5 fruit fly cellular contexts compared by ENCODE assay signal in genomic region chr3L:20194731-20195130, dm6.
TF ChIP-seq lines count a peak whose summit lies in the region.

No protein-coding gene starts in this region.

- TF ChIP-seq CTCF in whole organism, embryonic (GFP tag; optimal IDR thresholded peaks at IDR 0.05; lab: Kevin White, UChicago): no peak

TF ChIP-seq in whole organism, adult, 20 proteins besides CTCF, POLR2A, EP300 and RAD21:
- TF ChIP-seq CG14711 (tag; optimal IDR thresholded peaks at IDR 0.05; lab: Kevin White, UChicago) (no peak), toe (GFP tag; optimal IDR thresholded peaks at IDR 0.05; lab: Kevin White, UChicago) (peak; percentile 0), CG5204 (GFP tag; optimal IDR thresholded peaks at IDR 0.05; lab: Kevin White, UChicago) (peak; percentile 26)

TF ChIP-seq in whole organism, embryonic, 481 proteins besides CTCF, POLR2A, EP300 and RAD21 (continues in another document):
- peak; percentile 47 for TF ChIP-seq ttk (GFP tag; IDR thresholded peaks at IDR 0.05; lab: Robert Waterston, UW)
- TF ChIP-seq CG32772 (GFP tag; IDR thresholded peaks at IDR 0.05; lab: Robert Waterston, UW): peak; percentile 55
- TF ChIP-seq Ptx1 (GFP tag; IDR thresholded peaks at IDR 0.05; lab: Robert Waterston, UW): peak; percentile 43; the same call in 1 of the 2 replicates
- 0 out of 2 replicates have a peak, but pooled peaks have one; percentile 35 for TF ChIP-seq gsb (GFP tag; IDR thresholded peaks at IDR 0.05; lab: Robert Waterston, UW)
- peak; percentile 66 for TF ChIP-seq sens (GFP tag; lab: Kevin White, UChicago)
- peak; percentile 31 for TF ChIP-seq CG2712 (tag; optimal IDR thresholded peaks at IDR 0.05; lab: Kevin White, UChicago)
- peak; percentile 32 for TF ChIP-seq CG6813 (GFP tag; optimal IDR thresholded peaks at IDR 0.05; lab: Kevin White, UChicago)
- peak; percentile 40 for TF ChIP-seq CG18599 (GFP tag; optimal IDR thresholded peaks at IDR 0.05; lab: Kevin White, UChicago)
- TF ChIP-seq H15 (GFP tag; IDR thresholded peaks at IDR 0.05; lab: Robert Waterston, UW): 0 out of 3 replicates have a peak, but pooled peaks have one; percentile 38
- TF ChIP-seq tgo (GFP tag; IDR thresholded peaks at IDR 0.05; lab: Robert Waterston, UW): peak; percentile 59; the same call in 2 of the 3 replicates
- TF ChIP-seq CG12219 (GFP tag; optimal IDR thresholded peaks at IDR 0.05; lab: Kevin White, UChicago): peak; percentile 33
- TF ChIP-seq CG11695 (GFP tag; IDR thresholded peaks at IDR 0.05; lab: Robert Waterston, UW): 0 out of 3 replicates have a peak, but pooled peaks have one; percentile 34
- TF ChIP-seq al (GFP tag; IDR thresholded peaks at IDR 0.05; lab: Robert Waterston, UW): peak; percentile 49; the same call in 1 of the 2 replicates
- TF ChIP-seq NfI (GFP tag; optimal IDR thresholded peaks at IDR 0.05; lab: Kevin White, UChicago): peak; percentile 35
- TF ChIP-seq CG7372 (GFP tag; IDR thresholded peaks at IDR 0.05; lab: Robert Waterston, UW): peak; percentile 24; the same call in 1 of the 2 replicates
- peak; percentile 22 for TF ChIP-seq Dip3 (GFP tag; optimal IDR thresholded peaks at IDR 0.05; lab: Kevin White, UChicago)
- TF ChIP-seq so (GFP tag; IDR thresholded peaks at IDR 0.05; lab: Robert Waterston, UW): peak; percentile 70; the same call in 1 of the 3 replicates
- TF ChIP-seq fd96Cb (tag; optimal IDR thresholded peaks at IDR 0.05; lab: Kevin White, UChicago): peak; percentile 29
- TF ChIP-seq Med (GFP tag; lab: Kevin White, UChicago): peak; percentile 90
- TF ChIP-seq CG14710 (tag; optimal IDR thresholded peaks at IDR 0.05; lab: Kevin White, UChicago): no peak

TF ChIP-seq in whole organism, prepupa, 60 proteins besides CTCF, POLR2A, EP300 and RAD21 (continues in another document):
- TF ChIP-seq CG32006 (GFP tag; optimal IDR thresholded peaks at IDR 0.05; lab: Kevin White, UChicago) (peak; percentile 55), salr (GFP tag; optimal IDR thresholded peaks at IDR 0.05; lab: Kevin White, UChicago) (peak; percentile 16 to 18), topi (GFP tag; optimal IDR thresholded peaks at IDR 0.05; lab: Kevin White, UChicago) (peak; percentile 72), cyc (GFP tag; optimal IDR thresholded peaks at IDR 0.05; lab: Kevin White, UChicago) (peak; percentile 76), Blimp-1 (GFP tag; optimal IDR thresholded peaks at IDR 0.05; lab: Kevin White, UChicago) (peak; percentile 19), CG3919 (GFP tag; optimal IDR thresholded peaks at IDR 0.05; lab: Kevin White, UChicago) (peak; percentile 66), CG7368 (GFP tag; optimal IDR thresholded peaks at IDR 0.05; lab: Kevin White, UChicago) (peak; percentile 49), Hr4 (GFP tag; optimal IDR thresholded peaks at IDR 0.05; lab: Kevin White, UChicago) (peak; percentile 46), fd85E (GFP tag; optimal IDR thresholded peaks at IDR 0.05; lab: Kevin White, UChicago) (no peak), achi (GFP tag; optimal IDR thresholded peaks at IDR 0.05; lab: Kevin White, UChicago) (peak; percentile 64), CG11902 (GFP tag; optimal IDR thresholded peaks at IDR 0.05; lab: Kevin White, UChicago) (peak; percentile 34), Hr39 (GFP tag; optimal IDR thresholded peaks at IDR 0.05; lab: Kevin White, UChicago) (peak; percentile 80), esn (GFP tag; optimal IDR thresholded peaks at IDR 0.05; lab: Kevin White, UChicago) (peak; percentile 76), Sox15 (GFP tag; optimal IDR thresholded peaks at IDR 0.05; lab: Kevin White, UChicago) (peak; percentile 25), eg (GFP tag; IDR thresholded peaks at IDR 0.05; lab: Robert Waterston, UW) (peak; percentile 75), Gug (GFP tag; IDR thresholded peaks at IDR 0.05; lab: Robert Waterston, UW) (peak; percentile 45), CG9139 (GFP tag; optimal IDR thresholded peaks at IDR 0.05; lab: Kevin White, UChicago) (peak; percentile 16), dac (GFP tag; optimal IDR thresholded peaks at IDR 0.05; lab: Kevin White, UChicago) (no peak), Met (GFP tag; optimal IDR thresholded peaks at IDR 0.05; lab: Kevin White, UChicago) (peak; percentile 80), CG6163 (GFP tag; IDR thresholded peaks at IDR 0.05; lab: Robert Waterston, UW) (peak; percentile 67), CG15336 (GFP tag; IDR thresholded peaks at IDR 0.05; lab: Robert Waterston, UW) (peak; percentile 59), fd59A (GFP tag; optimal IDR thresholded peaks at IDR 0.05; lab: Kevin White, UChicago) (peak; percentile 22), fkh (GFP tag; optimal IDR thresholded peaks at IDR 0.05; lab: Kevin White, UChicago) (no peak)

TF ChIP-seq in whole organism, pupa, 21 proteins besides CTCF, POLR2A, EP300 and RAD21:
- TF ChIP-seq Pif1A (GFP tag; optimal IDR thresholded peaks at IDR 0.05; lab: Kevin White, UChicago) (peak; percentile 51), CG9948 (tag; optimal IDR thresholded peaks at IDR 0.05; lab: Kevin White, UChicago) (peak; percentile 54), Pif1B (GFP tag; optimal IDR thresholded peaks at IDR 0.05; lab: Kevin White, UChicago) (peak; percentile 60), CG14655 (GFP tag; optimal IDR thresholded peaks at IDR 0.05; lab: Kevin White, UChicago) (peak; percentile 71), CG17806 (tag; optimal IDR thresholded peaks at IDR 0.05; lab: Kevin White, UChicago) (peak; percentile 64), gl (tag; optimal IDR thresholded peaks at IDR 0.05; lab: Kevin White, UChicago) (no peak), CG15710 (tag; optimal IDR thresholded peaks at IDR 0.05; lab: Kevin White, UChicago) (peak; percentile 57), CG8301 (tag; optimal IDR thresholded peaks at IDR 0.05; lab: Kevin White, UChicago) (peak; percentile 56), Ets98B (GFP tag; IDR thresholded peaks at IDR 0.05; lab: Robert Waterston, UW) (peak; percentile 67), Snoo (tag; optimal IDR thresholded peaks at IDR 0.05; lab: Kevin White, UChicago) (peak; percentile 55), CG4496 (GFP tag; IDR thresholded peaks at IDR 0.05; lab: Robert Waterston, UW) (peak; percentile 78), EcR (GFP tag; optimal IDR thresholded peaks at IDR 0.05; lab: Kevin White, UChicago) (no peak), rn (GFP tag; IDR thresholded peaks at IDR 0.05; lab: Robert Waterston, UW) (no peak), CG13204 (GFP tag; optimal IDR thresholded peaks at IDR 0.05; lab: Kevin White, UChicago) (no peak), CG34367 (tag; optimal IDR thresholded peaks at IDR 0.05; lab: Kevin White, UChicago) (peak; percentile 58), CG10348 (GFP tag; IDR thresholded peaks at IDR 0.05; lab: Robert Waterston, UW) (no peak), fd96Ca (GFP tag; IDR thresholded peaks at IDR 0.05; lab: Robert Waterston, UW) (peak; percentile 72; the same call in 2 of the 3 replicates), D1 (tag; optimal IDR thresholded peaks at IDR 0.05; lab: Kevin White, UChicago) (no peak), CG32121 (GFP tag; IDR thresholded peaks at IDR 0.05; lab: Robert Waterston, UW) (peak; percentile 59; the same call in 1 of the 2 replicates), CG8159 (tag; optimal IDR thresholded peaks at IDR 0.05; lab: Kevin White, UChicago) (peak; percentile 40), CG12605 (GFP tag; IDR thresholded peaks at IDR 0.05; lab: Robert Waterston, UW) (no peak)

TF ChIP-seq in whole organism, wandering third instar larva, 38 proteins besides CTCF, POLR2A, EP300 and RAD21:
- peak; percentile 67 for TF ChIP-seq fru (GFP tag; optimal IDR thresholded peaks at IDR 0.05; lab: Kevin White, UChicago)
- peak; percentile 60 for TF ChIP-seq Sp1 (GFP tag; optimal IDR thresholded peaks at IDR 0.05; lab: Kevin White, UChicago)
- peak; percentile 34 for TF ChIP-seq dmrt93B (GFP tag; optimal IDR thresholded peaks at IDR 0.05; lab: Kevin White, UChicago)
- peak; percentile 61 for TF ChIP-seq OdsH (GFP tag; optimal IDR thresholded peaks at IDR 0.05; lab: Kevin White, UChicago)
- peak; percentile 66 for TF ChIP-seq br (GFP tag; optimal IDR thresholded peaks at IDR 0.05; lab: Kevin White, UChicago)
- TF ChIP-seq N (GFP tag; optimal IDR thresholded peaks at IDR 0.05; lab: Kevin White, UChicago): no peak
- TF ChIP-seq ey (GFP tag; optimal IDR thresholded peaks at IDR 0.05; lab: Kevin White, UChicago): peak; percentile 60
- TF ChIP-seq CrebA (GFP tag; optimal IDR thresholded peaks at IDR 0.05; lab: Kevin White, UChicago; ENCODE audit: borderline replicate concordance): no peak
- no peak for TF ChIP-seq Myc (optimal IDR thresholded peaks at IDR 0.05; lab: Kevin White, UChicago)
- no peak for TF ChIP-seq Rel (GFP tag; optimal IDR thresholded peaks at IDR 0.05; lab: Kevin White, UChicago)
- TF ChIP-seq Rel (tag; optimal IDR thresholded peaks at IDR 0.05; lab: Kevin White, UChicago): no peak
- peak; percentile 36 for TF ChIP-seq sage (GFP tag; optimal IDR thresholded peaks at IDR 0.05; lab: Kevin White, UChicago)
- peak; percentile 71 for TF ChIP-seq HLH106 (tag; optimal IDR thresholded peaks at IDR 0.05; lab: Kevin White, UChicago)
- TF ChIP-seq rgr (GFP tag; optimal IDR thresholded peaks at IDR 0.05; lab: Kevin White, UChicago): peak; percentile 71
- peak; percentile 41 for TF ChIP-seq psq (GFP tag; optimal IDR thresholded peaks at IDR 0.05; lab: Kevin White, UChicago)
- TF ChIP-seq Hr78 (GFP tag; optimal IDR thresholded peaks at IDR 0.05; lab: Kevin White, UChicago): no peak
- peak in 1 of 2 experiments; percentile 77 for TF ChIP-seq foxo (GFP tag; optimal IDR thresholded peaks at IDR 0.05; lab: Kevin White, UChicago)
- peak; percentile 29 for TF ChIP-seq tai (GFP tag; optimal IDR thresholded peaks at IDR 0.05; lab: Kevin White, UChicago)
- TF ChIP-seq pan (optimal IDR thresholded peaks at IDR 0.05; lab: Kevin White, UChicago): no peak
- TF ChIP-seq h (GFP tag; optimal IDR thresholded peaks at IDR 0.05; lab: Kevin White, UChicago): peak; percentile 79
- no peak for TF ChIP-seq CG32264 (GFP tag; optimal IDR thresholded peaks at IDR 0.05; lab: Kevin White, UChicago)
- TF ChIP-seq usp (GFP tag; optimal IDR thresholded peaks at IDR 0.05; lab: Kevin White, UChicago): no peak
- TF ChIP-seq Hnf4 (GFP tag; optimal IDR thresholded peaks at IDR 0.05; lab: Kevin White, UChicago): peak; percentile 64
- no peak for TF ChIP-seq CG9705 (GFP tag; optimal IDR thresholded peaks at IDR 0.05; lab: Kevin White, UChicago)
- TF ChIP-seq brk (GFP tag; optimal IDR thresholded peaks at IDR 0.05; lab: Kevin White, UChicago): peak; percentile 23
- TF ChIP-seq woc (GFP tag; optimal IDR thresholded peaks at IDR 0.05; lab: Kevin White, UChicago): peak; percentile 43
